Fruit fly (Drosophila melanogaster): ENCODE results near the gene CG13280.

DNA sequence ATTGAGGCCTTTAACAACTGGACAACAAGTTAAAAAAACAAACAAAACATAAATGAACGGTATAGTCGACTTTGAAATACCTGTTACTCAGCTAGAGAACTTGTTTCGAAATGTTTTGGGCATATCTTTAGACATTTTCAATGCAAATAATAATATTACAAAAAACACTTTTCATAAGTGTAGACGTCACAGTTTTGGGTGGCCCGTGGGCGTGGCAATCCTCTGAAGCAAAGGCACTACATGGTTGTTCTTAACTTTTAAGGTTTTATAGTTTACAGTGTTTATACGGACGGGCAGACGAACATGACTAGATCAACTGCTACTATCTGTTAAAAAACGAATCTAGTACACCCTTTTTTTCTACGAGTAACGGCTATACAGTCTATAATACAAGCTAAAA is 21.6 kb upstream of the CG13280 start:
- TF ChIP-seq Camta (GFP tag; optimal IDR thresholded peaks at IDR 0.05) (no peak), ems (GFP tag; optimal IDR thresholded peaks at IDR 0.05) (no peak), nmo (GFP tag; optimal IDR thresholded peaks at IDR 0.05) (no peak), chif (GFP tag; optimal IDR thresholded peaks at IDR 0.05) (no peak), hbn (GFP tag; IDR thresholded peaks at IDR 0.05; ENCODE audit: partially characterized antibody) (no peak)

Data from whole organism, embryonic.